Worm (Caenorhabditis elegans): Measurements from ENCODE around the gene lgc-22.

DNA sequence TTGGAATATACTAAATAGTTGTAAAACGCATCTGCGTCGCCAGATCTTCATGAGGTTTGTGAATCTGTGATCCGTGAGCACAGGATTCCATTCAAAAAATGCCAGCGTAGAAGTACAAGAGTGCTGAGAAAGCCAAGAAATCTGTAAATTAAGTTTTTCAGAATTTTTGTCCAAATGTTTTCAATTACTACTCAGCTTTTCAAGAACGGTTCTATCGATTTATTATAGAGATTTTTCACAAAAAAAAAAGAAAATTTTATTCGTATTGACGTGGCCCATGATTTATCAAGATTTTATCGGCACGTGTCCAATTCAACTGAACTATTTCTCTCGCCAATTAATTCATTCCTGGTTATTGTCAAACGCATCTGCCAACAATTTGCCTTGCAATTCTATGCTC, 31.8 kb upstream of the lgc-22 start, which contains the start of gene F36A4.3:
- TF ChIP-seq tbx-2 (tag; optimal IDR thresholded peaks at IDR 0.05) (no peak), ama-1 (optimal IDR thresholded peaks at IDR 0.05) (no peak), lin-15B (tag; optimal IDR thresholded peaks at IDR 0.05) (no peak), alr-1 (tag; optimal IDR thresholded peaks at IDR 0.05; ENCODE audit: borderline replicate concordance) (no peak), skn-1 (tag; optimal IDR thresholded peaks at IDR 0.05) (no peak), efl-1 (optimal IDR thresholded peaks at IDR 0.05) (no peak), efl-1 (GFP tag; optimal IDR thresholded peaks at IDR 0.05 in 1 of 2) (no peak), nhr-11 (tag; optimal IDR thresholded peaks at IDR 0.05) (no peak), aha-1 (tag; optimal IDR thresholded peaks at IDR 0.05) (no peak)

All from whole organism, L1 larva.